Worm (Caenorhabditis elegans) whole organism, L3 larva: ENCODE data around the gene msp-49.

Experiments used
- ZK546.5 ChIP-seq: sonication (generic microtip); optimal IDR thresholded peaks from 2 replicates; lab custom pipeline; 2017; ENCODE audit warnings: missing biosample characterization, missing genetic modification characterization
- egl-27 ChIP-seq: sonication (generic microtip); optimal IDR thresholded peaks from 4 replicates; lab custom pipeline; 2017; ENCODE audit warnings: missing biosample characterization, missing genetic modification reagents, missing genetic modification characterization
- lin-15B ChIP-seq: fragments of 150-350 bp; optimal IDR thresholded peaks from 2 replicates; lab custom pipeline; 2014; ENCODE audit warnings: missing biosample characterization, missing genetic modification characterization
- nhr-237 ChIP-seq: fragments of 150-350 bp; optimal IDR thresholded peaks from 2 replicates; lab custom pipeline; 2014; ENCODE audit warnings: missing biosample characterization, missing genetic modification characterization
- nhr-76 ChIP-seq: fragments of 150-350 bp; sonication (generic microtip); optimal IDR thresholded peaks from 5 replicates; lab custom pipeline; 2014; ENCODE audit warnings: missing biosample characterization, missing genetic modification characterization

DNA sequence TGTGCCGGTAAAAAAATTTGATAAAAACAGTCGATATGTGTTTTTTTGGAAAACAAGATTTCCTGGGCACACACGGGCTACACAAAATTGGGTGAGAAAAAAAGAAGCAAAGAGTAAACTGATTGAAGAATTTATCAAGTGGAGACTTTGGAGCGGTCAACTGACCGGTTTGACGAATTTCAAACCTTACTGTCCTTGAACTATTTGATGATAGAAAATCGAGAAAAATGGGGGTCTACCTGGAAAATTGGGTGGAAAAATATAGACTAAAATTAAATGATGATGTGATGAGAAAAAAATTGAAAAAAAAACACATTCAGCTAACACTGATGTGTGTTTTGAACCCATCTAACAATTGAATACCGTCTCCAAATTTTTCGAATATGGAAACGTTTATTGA, 16.7 kb downstream of the msp-49 start, which contains the start of gene C34F11.8:
- TF ChIP-seq lin-15B (tag; lab: Kevin White, UChicago) (no peak), nhr-237 (tag; lab: Kevin White, UChicago) (no peak), nhr-76 (tag; lab: Kevin White, UChicago) (no peak), egl-27 (tag; lab: Kevin White, UChicago) (no peak), ZK546.5 (tag; lab: Kevin White, UChicago) (no peak)
